Fruit fly (Drosophila melanogaster) whole organism, embryonic: ENCODE results near the gene Nsun2.
A peak's percentile ranks its signal among the peaks of the same experiment; 100 is the strongest.

Experiments
- Antp ChIP-seq: fragments of 200-800 bp; sonication (Bioruptor generic); optimal IDR thresholded peaks from 3 replicates; lab custom pipeline; 2016; ENCODE audit warnings: missing biosample characterization, missing genetic modification characterization
- B-H2 ChIP-seq: fragments of 200-800 bp; sonication (Bioruptor generic); optimal IDR thresholded peaks from 2 replicates; lab custom pipeline; 2018; ENCODE audit warnings: missing biosample characterization, mild to moderate bottlenecking, missing genetic modification characterization
- BtbVII ChIP-seq: fragments of 200-800 bp; sonication (Bioruptor generic); optimal IDR thresholded peaks from 3 replicates; lab custom pipeline; 2017; ENCODE audit warnings: missing biosample characterization, mild to moderate bottlenecking, missing genetic modification characterization
- CG10654 ChIP-seq: fragments of 200-800 bp; sonication (Bioruptor generic); optimal IDR thresholded peaks from 2 replicates; lab custom pipeline; 2016; ENCODE audit warnings: missing biosample characterization, missing genetic modification characterization
- CG11456 ChIP-seq: fragments of 200-800 bp; sonication (Bioruptor generic); IDR thresholded peaks from 3 replicates; pipeline ENCODE4 v1.3.6; 2022; ENCODE audit warnings: missing biosample characterization, missing genetic modification characterization
- CG12769 ChIP-seq: fragments of 200-800 bp; sonication (Bioruptor generic); optimal IDR thresholded peaks from 2 replicates; lab custom pipeline; 2019; ENCODE audit warnings: missing biosample characterization, mild to moderate bottlenecking, missing genetic modification characterization, moderate library complexity
- CG13287 ChIP-seq: fragments of 200-800 bp; sonication (Bioruptor generic); IDR thresholded peaks from 2 replicates; pipeline ENCODE4 v1.3.6; 2022; ENCODE audit warnings: missing biosample characterization, missing genetic modification characterization; ENCODE audit not compliant: partially characterized antibody
- CG13775 ChIP-seq: fragments of 200-800 bp; sonication (Bioruptor generic); optimal IDR thresholded peaks from 3 replicates; lab custom pipeline; 2017; ENCODE audit warnings: missing biosample characterization, mild to moderate bottlenecking, missing genetic modification characterization
- CG1603 ChIP-seq: fragments of 200-800 bp; sonication (Bioruptor generic); optimal IDR thresholded peaks from 2 replicates; lab custom pipeline; 2019; ENCODE audit warnings: missing biosample characterization, mild to moderate bottlenecking, missing genetic modification characterization, moderate library complexity
- CG17361 ChIP-seq: fragments of 200-800 bp; sonication (Bioruptor generic); IDR thresholded peaks from 3 replicates; pipeline ENCODE4 v1.3.6; 2022; ENCODE audit warnings: missing biosample characterization, missing genetic modification characterization
- CG17385 ChIP-seq: fragments of 200-800 bp; sonication (Bioruptor generic); optimal IDR thresholded peaks from 3 replicates; lab custom pipeline; 2018; ENCODE audit warnings: missing biosample characterization, mild to moderate bottlenecking, missing genetic modification characterization
- CG17829 ChIP-seq: fragments of 200-800 bp; optimal IDR thresholded peaks from 2 replicates; lab custom pipeline; 2019; ENCODE audit warnings: missing biosample characterization, mild to moderate bottlenecking, missing genetic modification characterization, moderate library complexity
- CG18011 ChIP-seq: fragments of 200-800 bp; sonication (Bioruptor generic); optimal IDR thresholded peaks from 2 replicates; lab custom pipeline; 2017; ENCODE audit warnings: missing biosample characterization, missing genetic modification characterization, mild to moderate bottlenecking, moderate library complexity, missing genotype
- CG1832 ChIP-seq: fragments of 200-800 bp; sonication (Bioruptor generic); optimal IDR thresholded peaks from 2 replicates; lab custom pipeline; 2017; ENCODE audit warnings: missing biosample characterization, mild to moderate bottlenecking, missing genetic modification characterization, inconsistent platforms
- CG18599 ChIP-seq: fragments of 200-800 bp; sonication (Bioruptor generic); optimal IDR thresholded peaks from 3 replicates; lab custom pipeline; 2017; ENCODE audit warnings: missing biosample characterization, missing genetic modification characterization, mild to moderate bottlenecking, moderate library complexity, missing genetic modification reagents
- CG31224 ChIP-seq: fragments of 200-800 bp; sonication (Bioruptor generic); IDR thresholded peaks from 2 replicates; pipeline ENCODE4 v1.3.6; 2022; ENCODE audit warnings: missing biosample characterization, missing genetic modification characterization
- CG4730 ChIP-seq: fragments of 200-800 bp; sonication (Bioruptor generic); IDR thresholded peaks from 2 replicates; pipeline ENCODE4 v1.3.6; 2022; ENCODE audit warnings: missing biosample characterization, missing genetic modification characterization
- CG8290 ChIP-seq, 3 experiments: fragments of 200-800 bp; sonication (Bioruptor generic); optimal IDR thresholded peaks; 2 replicates each; lab custom pipeline; 2016 to 2019; ENCODE audit warnings: missing biosample characterization in 3 of 3, missing genetic modification characterization in 3 of 3, mild to moderate bottlenecking in 2 of 3, moderate library complexity in 1 of 3
- CG9215 ChIP-seq: fragments of 200-800 bp; sonication (Bioruptor generic); IDR thresholded peaks from 2 replicates; pipeline ENCODE4 v1.3.6; 2022; ENCODE audit warnings: missing biosample characterization, missing genetic modification characterization
- Camta ChIP-seq: fragments of 200-800 bp; sonication (Bioruptor generic); optimal IDR thresholded peaks from 2 replicates; lab custom pipeline; 2016; ENCODE audit warnings: missing biosample characterization, missing genetic modification characterization
- Dbx ChIP-seq: fragments of 200-800 bp; sonication (Bioruptor generic); IDR thresholded peaks from 3 replicates; pipeline ENCODE4 v1.3.6; 2022; ENCODE audit warnings: missing biosample characterization, missing genetic modification characterization
- Dfd ChIP-seq, 2 experiments: fragments of >200 bp; optimal IDR thresholded peaks; 2 replicates each; lab custom pipeline; 2017; ENCODE audit warnings: missing biosample characterization in 2 of 2, missing genetic modification characterization in 2 of 2
- Hr39 ChIP-seq: fragments of >200 bp; optimal IDR thresholded peaks from 2 replicates; lab custom pipeline; 2017
- Lhr ChIP-seq: fragments of 200-800 bp; sonication (Bioruptor generic); optimal IDR thresholded peaks from 3 replicates; lab custom pipeline; 2017; ENCODE audit warnings: mild to moderate bottlenecking, missing biosample characterization, missing genetic modification reagents, missing genetic modification characterization
- Mes4 ChIP-seq: fragments of 200-800 bp; sonication (Bioruptor generic); optimal IDR thresholded peaks from 2 replicates; lab custom pipeline; 2016; ENCODE audit warnings: missing biosample characterization, missing genetic modification characterization
- Mrtf ChIP-seq: fragments of 200-800 bp; sonication (Bioruptor generic); IDR thresholded peaks from 3 replicates; pipeline ENCODE4 v1.3.6; 2022; ENCODE audit warnings: missing biosample characterization, missing genetic modification characterization
- NC2β ChIP-seq: fragments of 200-800 bp; sonication (Bioruptor generic); optimal IDR thresholded peaks from 2 replicates; lab custom pipeline; 2016; ENCODE audit warnings: missing biosample characterization, missing genetic modification characterization
- NK7.1 ChIP-seq: fragments of 200-800 bp; sonication (Bioruptor generic); optimal IDR thresholded peaks from 3 replicates; lab custom pipeline; 2016; ENCODE audit warnings: missing biosample characterization, missing genetic modification characterization
- Rfx ChIP-seq: fragments of 200-800 bp; sonication (Bioruptor generic); IDR thresholded peaks from 2 replicates; pipeline ENCODE4 v1.3.6; 2022; ENCODE audit warnings: missing biosample characterization, missing genetic modification characterization
- Ssrp ChIP-seq: fragments of 200-800 bp; sonication (Bioruptor generic); optimal IDR thresholded peaks from 2 replicates; lab custom pipeline; 2018; ENCODE audit warnings: missing biosample characterization, mild to moderate bottlenecking, missing genetic modification characterization, moderate library complexity
- Stat92E ChIP-seq, 3 experiments: fragments of >200 bp in 2 of 3; fragments of 200-800 bp in 1 of 3; sonication (Bioruptor generic) in 1 of 3; optimal IDR thresholded peaks; 2 replicates each; lab custom pipeline; 2017 to 2019; ENCODE audit warnings: missing biosample characterization in 3 of 3, missing genetic modification characterization in 3 of 3, mild to moderate bottlenecking in 1 of 3, moderate library complexity in 1 of 3
- Taf1 ChIP-seq: fragments of 200-800 bp; sonication (Bioruptor generic); IDR thresholded peaks from 2 replicates; pipeline ENCODE4 v1.3.6; 2022; ENCODE audit warnings: missing biosample characterization, missing genetic modification characterization
- Xrp1 ChIP-seq: fragments of 200-800 bp; sonication (Bioruptor generic); IDR thresholded peaks from 2 replicates; pipeline ENCODE4 v1.3.6; 2022; ENCODE audit warnings: missing biosample characterization, missing genetic modification characterization
- crol ChIP-seq: fragments of 200-800 bp; sonication (Bioruptor generic); IDR thresholded peaks from 2 replicates; pipeline ENCODE4 v1.3.6; 2022; ENCODE audit warnings: missing biosample characterization, missing genetic modification characterization
- dati ChIP-seq: fragments of 200-800 bp; sonication (Bioruptor generic); IDR thresholded peaks from 2 replicates; pipeline ENCODE4 v1.3.6; 2022; ENCODE audit warnings: missing biosample characterization, missing genetic modification characterization
- eyg ChIP-seq: fragments of 200-800 bp; sonication (Bioruptor generic); optimal IDR thresholded peaks from 3 replicates; lab custom pipeline; 2016; ENCODE audit warnings: missing biosample characterization, missing genetic modification characterization
- fu2 ChIP-seq: fragments of 200-800 bp; sonication (Bioruptor generic); optimal IDR thresholded peaks from 2 replicates; lab custom pipeline; 2016; ENCODE audit warnings: missing biosample characterization, missing genetic modification characterization
- hb ChIP-seq: fragments of 200-800 bp; sonication (Bioruptor generic); IDR thresholded peaks from 3 replicates; pipeline ENCODE4 v1.3.6; 2022; ENCODE audit warnings: missing biosample characterization, missing genetic modification characterization; ENCODE audit not compliant: partially characterized antibody
- hkb ChIP-seq, 2 experiments: fragments of 200-800 bp in 1 of 2; fragments of >200 bp in 1 of 2; sonication (Bioruptor generic) in 1 of 2; IDR thresholded peaks in 1 of 2; optimal IDR thresholded peaks in 1 of 2; 2 replicates each; pipeline versions ENCODE4 v1.3.6 to Lab custom; 2017 to 2022; ENCODE audit warnings: missing biosample characterization in 1 of 2, missing genetic modification characterization in 1 of 2
- lmd ChIP-seq: fragments of 200-800 bp; sonication (Bioruptor generic); IDR thresholded peaks from 2 replicates; pipeline ENCODE4 v1.3.6; 2022; ENCODE audit warnings: missing biosample characterization, missing genetic modification characterization
- lola ChIP-seq, 3 experiments: fragments of >200 bp in 2 of 3; fragments of 200-800 bp in 1 of 3; sonication (Bioruptor generic) in 1 of 3; optimal IDR thresholded peaks; 2 replicates each; lab custom pipeline; 2017 to 2019; ENCODE audit warnings: missing biosample characterization in 3 of 3, missing genetic modification characterization in 3 of 3, mild to moderate bottlenecking in 1 of 3, moderate library complexity in 1 of 3
- mld ChIP-seq: fragments of 200-800 bp; sonication (Bioruptor generic); IDR thresholded peaks from 3 replicates; pipeline ENCODE4 v1.3.6; 2022; ENCODE audit warnings: missing biosample characterization, missing genetic modification characterization; ENCODE audit not compliant: partially characterized antibody
- sens-2 ChIP-seq: fragments of 200-800 bp; sonication (Bioruptor generic); IDR thresholded peaks from 2 replicates; pipeline ENCODE4 v1.3.6; 2022; ENCODE audit warnings: missing biosample characterization, missing genetic modification characterization
- sisA ChIP-seq: fragments of 200-800 bp; sonication (Bioruptor generic); IDR thresholded peaks from 2 replicates; pipeline ENCODE4 v1.3.6; 2022; ENCODE audit warnings: missing biosample characterization, missing genetic modification characterization
- sqz ChIP-seq: fragments of 200-800 bp; sonication (Bioruptor generic); optimal IDR thresholded peaks from 3 replicates; lab custom pipeline; 2018; ENCODE audit warnings: missing biosample characterization, mild to moderate bottlenecking, missing genetic modification characterization
- stc ChIP-seq: fragments of 200-800 bp; sonication (Bioruptor generic); IDR thresholded peaks from 2 replicates; pipeline ENCODE4 v1.3.6; 2022; ENCODE audit warnings: missing biosample characterization, missing genetic modification characterization
- stwl ChIP-seq: fragments of 200-800 bp; sonication (Bioruptor generic); optimal IDR thresholded peaks from 3 replicates; lab custom pipeline; 2018; ENCODE audit warnings: missing biosample characterization, mild to moderate bottlenecking, missing genetic modification characterization, moderate library complexity
- tap ChIP-seq: fragments of 200-800 bp; optimal IDR thresholded peaks from 3 replicates; lab custom pipeline; 2019; ENCODE audit warnings: missing biosample characterization, mild to moderate bottlenecking, missing genetic modification characterization, moderate library complexity
- trem ChIP-seq: fragments of 200-800 bp; optimal IDR thresholded peaks from 3 replicates; lab custom pipeline; 2019; ENCODE audit warnings: missing biosample characterization, mild to moderate bottlenecking, missing genetic modification characterization, moderate library complexity
- unpg ChIP-seq: fragments of 200-800 bp; sonication (Bioruptor generic); optimal IDR thresholded peaks from 3 replicates; lab custom pipeline; 2018; ENCODE audit warnings: missing biosample characterization, mild to moderate bottlenecking, missing genetic modification characterization, moderate library complexity

Gene Nsun2

dm6 chrX:4106756-4107155 lies 6.8 kb downstream of the Nsun2 start (continued):
- TF ChIP-seq mld (GFP tag; lab: Robert Waterston, UW) (no peak), CG18599 (GFP tag; lab: Kevin White, UChicago) (peak; percentile 48), trem (tag; lab: Kevin White, UChicago) (peak; percentile 3), CG1832 (GFP tag; lab: Kevin White, UChicago) (no peak), CG12769 (tag; lab: Kevin White, UChicago) (peak; percentile 6), CG9215 (GFP tag; lab: Robert Waterston, UW) (peak; percentile 20; the same call in 1 of the 2 replicates), Mes4 (peak; percentile 13), CG11456 (GFP tag; lab: Robert Waterston, UW) (no peak), Mrtf (GFP tag; lab: Robert Waterston, UW) (0 out of 3 replicates have a peak, but pooled peaks have one; percentile 14), CG31224 (no peak), Xrp1 (peak; percentile 37; the same call in 1 of the 2 replicates), CG17829 (tag; lab: Kevin White, UChicago) (peak; percentile 48), NK7.1 (no peak), Dfd (GFP tag; optimal IDR thresholded peaks at IDR 0.05; lab: Kevin White, UChicago) (no peak), CG1603 (tag; lab: Kevin White, UChicago) (peak; percentile 51), B-H2 (GFP tag; lab: Kevin White, UChicago) (no peak), Antp (peak; percentile 26), crol (GFP tag; lab: Robert Waterston, UW) (no peak), lmd (GFP tag; lab: Robert Waterston, UW) (0 out of 2 replicates have a peak, but pooled peaks have one; percentile 4), CG8290 (GFP tag; optimal IDR thresholded peaks at IDR 0.05; lab: Kevin White, UChicago) (no peak), CG8290 (tag; optimal IDR thresholded peaks at IDR 0.05; lab: Kevin White, UChicago) (peak in 1 of 2 experiments; percentile 35), unpg (GFP tag; lab: Kevin White, UChicago) (peak; percentile 33), hkb (optimal IDR thresholded peaks at IDR 0.05; lab: Kevin White, UChicago) (no peak), hkb (GFP tag; IDR thresholded peaks at IDR 0.05; lab: Robert Waterston, UW) (peak; percentile 36; the same call in 1 of the 2 replicates), CG18011 (GFP tag; lab: Kevin White, UChicago) (no peak), lola (GFP tag; optimal IDR thresholded peaks at IDR 0.05; lab: Kevin White, UChicago) (peak in 1 of 3 experiments; percentile 45)

DNA sequence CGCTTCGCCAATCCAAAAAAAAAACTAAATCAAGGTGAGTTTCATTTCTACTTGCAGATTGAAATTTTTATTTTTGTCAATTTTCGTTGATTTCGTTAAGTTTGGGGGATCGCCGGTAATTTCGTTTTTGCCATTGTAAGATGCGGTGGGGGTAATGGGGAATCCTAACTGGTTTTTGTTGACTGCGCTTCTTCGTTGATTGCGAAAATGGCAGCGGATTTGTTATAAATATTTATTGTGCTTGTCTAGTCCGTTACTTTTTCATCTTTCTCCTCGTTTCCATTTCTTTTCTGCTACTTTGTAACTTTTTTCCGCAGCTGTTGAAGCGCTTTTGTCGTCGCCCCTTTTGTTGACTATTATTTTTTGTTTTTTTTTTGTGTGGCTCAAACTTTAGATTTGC lies 7.3 kb downstream of the Nsun2 start:
- TF ChIP-seq stwl (tag; lab: Kevin White, UChicago) (no peak), CG10654 (GFP tag; lab: Kevin White, UChicago) (no peak), fu2 (GFP tag; lab: Kevin White, UChicago) (no peak), CG17361 (GFP tag; lab: Robert Waterston, UW) (0 out of 3 replicates have a peak, but pooled peaks have one; percentile 0), stc (GFP tag; lab: Robert Waterston, UW) (no peak), NC2β (GFP tag; lab: Kevin White, UChicago) (no peak), Taf1 (no peak), Stat92E (GFP tag; optimal IDR thresholded peaks at IDR 0.05; lab: Kevin White, UChicago) (peak in 1 of 3 experiments; percentile 12), CG4730 (GFP tag; lab: Robert Waterston, UW) (no peak), CG17385 (no peak), CG13287 (GFP tag; lab: Robert Waterston, UW) (0 out of 2 replicates have a peak, but pooled peaks have one; percentile 1), tap (tag; lab: Kevin White, UChicago) (no peak), Hr39 (no peak), sqz (GFP tag; lab: Kevin White, UChicago) (peak; percentile 73), BtbVII (GFP tag; lab: Kevin White, UChicago) (peak; percentile 5), Lhr (GFP tag; lab: Kevin White, UChicago) (no peak), Rfx (no peak), sisA (GFP tag; lab: Robert Waterston, UW) (no peak), sens-2 (GFP tag; lab: Robert Waterston, UW) (no peak), Ssrp (tag; lab: Kevin White, UChicago) (no peak), eyg (GFP tag; lab: Kevin White, UChicago) (no peak), Dbx (GFP tag; lab: Robert Waterston, UW) (0 out of 3 replicates have a peak, but pooled peaks have one; percentile 3), dati (0 out of 2 replicates have a peak, but pooled peaks have one; percentile 17), CG13775 (GFP tag; lab: Kevin White, UChicago) (no peak), Camta (GFP tag; lab: Kevin White, UChicago) (no peak), hb (GFP tag; lab: Robert Waterston, UW) (0 out of 3 replicates have a peak, but pooled peaks have one; percentile 5)
